Fruit fly (Drosophila melanogaster) whole organism, embryonic: ENCODE measurements around the gene CG12016.

Experiments used
- Aef1 ChIP-seq: fragments of 200-800 bp; sonication (Bioruptor generic); IDR thresholded peaks from 3 replicates; pipeline ENCODE4 v1.3.6; 2022; ENCODE audit warnings: missing biosample characterization, missing genetic modification characterization
- Antp ChIP-seq: fragments of 200-800 bp; sonication (Bioruptor generic); optimal IDR thresholded peaks from 3 replicates; lab custom pipeline; 2016; ENCODE audit warnings: missing biosample characterization, missing genetic modification characterization
- Atf3 ChIP-seq: fragments of 200-800 bp; sonication (Bioruptor generic); optimal IDR thresholded peaks from 3 replicates; lab custom pipeline; 2016; ENCODE audit warnings: missing biosample characterization, missing genetic modification characterization
- Awh ChIP-seq: fragments of 200-800 bp; sonication (Bioruptor generic); IDR thresholded peaks from 2 replicates; pipeline ENCODE4, ENCODE4 v1.3.6; 2022; ENCODE audit warnings: missing biosample characterization, missing genetic modification characterization
- CG14710 ChIP-seq: fragments of 200-800 bp; sonication (Bioruptor generic); optimal IDR thresholded peaks from 3 replicates; lab custom pipeline; 2019; ENCODE audit warnings: missing biosample characterization, mild to moderate bottlenecking, missing genetic modification characterization, moderate library complexity
- CG15011 ChIP-seq: fragments of 200-800 bp; sonication (Bioruptor generic); optimal IDR thresholded peaks from 3 replicates; lab custom pipeline; 2018; ENCODE audit warnings: missing biosample characterization, mild to moderate bottlenecking, missing genetic modification characterization
- CG15479 ChIP-seq: fragments of 200-800 bp; sonication (Bioruptor generic); optimal IDR thresholded peaks from 3 replicates; lab custom pipeline; 2019; ENCODE audit warnings: missing biosample characterization, mild to moderate bottlenecking, missing genetic modification characterization, moderate library complexity
- CG16863 ChIP-seq: fragments of 200-800 bp; sonication (Bioruptor generic); optimal IDR thresholded peaks from 3 replicates; lab custom pipeline; 2016; ENCODE audit warnings: missing biosample characterization, missing genetic modification characterization
- CG4617 ChIP-seq: fragments of 200-800 bp; sonication (Bioruptor generic); optimal IDR thresholded peaks from 3 replicates; lab custom pipeline; 2016; ENCODE audit warnings: missing biosample characterization, missing genetic modification characterization, borderline replicate concordance
- CG6765 ChIP-seq: fragments of 200-800 bp; sonication (Bioruptor generic); optimal IDR thresholded peaks from 3 replicates; lab custom pipeline; 2017; ENCODE audit warnings: missing biosample characterization, mild to moderate bottlenecking, missing genetic modification characterization
- CG7786 ChIP-seq: fragments of 200-800 bp; sonication (Bioruptor generic); optimal IDR thresholded peaks from 2 replicates; lab custom pipeline; 2016; ENCODE audit warnings: missing biosample characterization, missing genetic modification characterization
- CG7839 ChIP-seq: fragments of 200-800 bp; sonication (Bioruptor generic); optimal IDR thresholded peaks from 3 replicates; lab custom pipeline; 2018; ENCODE audit warnings: missing biosample characterization, mild to moderate bottlenecking, missing genetic modification characterization, moderate library complexity
- CG8388 ChIP-seq: fragments of 200-800 bp; sonication (Bioruptor generic); optimal IDR thresholded peaks from 2 replicates; lab custom pipeline; 2019; ENCODE audit warnings: missing biosample characterization, mild to moderate bottlenecking, missing genetic modification characterization, moderate library complexity
- Dbx ChIP-seq: fragments of 200-800 bp; sonication (Bioruptor generic); IDR thresholded peaks from 3 replicates; pipeline ENCODE4 v1.3.6; 2022; ENCODE audit warnings: missing biosample characterization, missing genetic modification characterization
- Dek ChIP-seq: fragments of 200-800 bp; sonication (Bioruptor generic); optimal IDR thresholded peaks from 3 replicates; lab custom pipeline; 2019; ENCODE audit warnings: missing biosample characterization, mild to moderate bottlenecking, missing genetic modification characterization, moderate library complexity
- Dll ChIP-seq: fragments of 200-800 bp; sonication (Bioruptor generic); IDR thresholded peaks from 4 replicates; pipeline ENCODE4 v1.3.6; 2022; ENCODE audit warnings: missing biosample characterization, missing genetic modification characterization; ENCODE audit not compliant: partially characterized antibody
- E2f1 ChIP-seq: fragments of 200-800 bp; sonication (Bioruptor generic); IDR thresholded peaks from 2 replicates; pipeline ENCODE4 v1.3.6; 2022; ENCODE audit warnings: missing biosample characterization, missing genetic modification characterization
- Fer3 ChIP-seq: fragments of 200-800 bp; sonication (Bioruptor generic); optimal IDR thresholded peaks from 2 replicates; lab custom pipeline; 2018; ENCODE audit warnings: missing biosample characterization, mild to moderate bottlenecking, missing genetic modification characterization, moderate library complexity
- H15 ChIP-seq: fragments of 200-800 bp; sonication (Bioruptor generic); IDR thresholded peaks from 3 replicates; pipeline ENCODE4 v1.3.6; 2022; ENCODE audit warnings: missing biosample characterization, missing genetic modification characterization
- Lhr ChIP-seq: fragments of 200-800 bp; sonication (Bioruptor generic); optimal IDR thresholded peaks from 3 replicates; lab custom pipeline; 2017; ENCODE audit warnings: mild to moderate bottlenecking, missing biosample characterization, missing genetic modification reagents, missing genetic modification characterization
- Nf-YA ChIP-seq: fragments of 200-800 bp; sonication (Bioruptor generic); IDR thresholded peaks from 2 replicates; pipeline ENCODE4 v1.3.6; 2022; ENCODE audit warnings: missing biosample characterization, missing genetic modification characterization
- Opbp ChIP-seq: fragments of 200-800 bp; sonication (Bioruptor generic); IDR thresholded peaks from 3 replicates; pipeline ENCODE4 v1.3.6; 2022; ENCODE audit warnings: missing biosample characterization, missing genetic modification characterization; ENCODE audit not compliant: partially characterized antibody
- PHDP ChIP-seq: fragments of 200-800 bp; sonication (Bioruptor generic); optimal IDR thresholded peaks from 3 replicates; lab custom pipeline; 2018; ENCODE audit warnings: missing biosample characterization, mild to moderate bottlenecking, missing genetic modification characterization, moderate library complexity
- Pdp1 ChIP-seq, 2 experiments: fragments of 200-800 bp; sonication (Bioruptor generic); optimal IDR thresholded peaks; 3 replicates each; lab custom pipeline; 2016; ENCODE audit warnings: missing biosample characterization in 2 of 2, missing genetic modification characterization in 2 of 2, mild to moderate bottlenecking in 1 of 2, moderate library complexity in 1 of 2
- TFAM ChIP-seq: fragments of 200-800 bp; sonication (Bioruptor generic); optimal IDR thresholded peaks from 2 replicates; lab custom pipeline; 2017; ENCODE audit warnings: missing biosample characterization, missing genetic modification characterization, inconsistent platforms
- Usf ChIP-seq: fragments of 200-800 bp; sonication (Bioruptor generic); optimal IDR thresholded peaks from 2 replicates; lab custom pipeline; 2017; ENCODE audit warnings: missing genotype, missing biosample characterization, missing genetic modification characterization
- bbx ChIP-seq: fragments of 200-800 bp; sonication (Bioruptor generic); IDR thresholded peaks from 2 replicates; pipeline ENCODE4 v1.3.6; 2022; ENCODE audit warnings: missing biosample characterization, missing genetic modification characterization; ENCODE audit not compliant: partially characterized antibody
- bsh ChIP-seq, 2 experiments: fragments of 200-800 bp; sonication (Bioruptor generic); optimal IDR thresholded peaks; 2 replicates each; lab custom pipeline; 2017 to 2018; ENCODE audit warnings: mild to moderate bottlenecking in 2 of 2, missing biosample characterization in 2 of 2, missing genetic modification characterization in 2 of 2, moderate library complexity in 1 of 2
- chif ChIP-seq, 2 experiments: fragments of 200-800 bp; sonication (Bioruptor generic); optimal IDR thresholded peaks; 3 replicates each; lab custom pipeline; 2016; ENCODE audit warnings: missing biosample characterization in 2 of 2, missing genetic modification characterization in 2 of 2
- croc ChIP-seq: fragments of 200-800 bp; sonication (Bioruptor generic); conservative IDR thresholded peaks from 3 replicates; pipeline ENCODE4 v1.3.6; 2022; ENCODE audit warnings: missing biosample characterization, missing genetic modification characterization
- cwo ChIP-seq: fragments of 200-800 bp; sonication (Bioruptor generic); optimal IDR thresholded peaks from 3 replicates; lab custom pipeline; 2017; ENCODE audit warnings: missing biosample characterization, missing genetic modification characterization, mild to moderate bottlenecking, moderate library complexity, missing genetic modification reagents
- danr ChIP-seq: fragments of 200-800 bp; sonication (Bioruptor generic); IDR thresholded peaks from 2 replicates; pipeline ENCODE4 v1.3.6; 2022; ENCODE audit warnings: missing biosample characterization, missing genetic modification characterization
- dmrt11E ChIP-seq: fragments of 200-800 bp; sonication (Bioruptor generic); optimal IDR thresholded peaks from 3 replicates; lab custom pipeline; 2018; ENCODE audit warnings: missing biosample characterization, mild to moderate bottlenecking, missing genetic modification characterization, moderate library complexity
- ems ChIP-seq: fragments of 200-800 bp; sonication (Bioruptor generic); optimal IDR thresholded peaks from 3 replicates; lab custom pipeline; 2016; ENCODE audit warnings: missing biosample characterization, missing genetic modification characterization
- eve ChIP-seq, 2 experiments: fragments of >200 bp; optimal IDR thresholded peaks; 2 replicates each; lab custom pipeline; 2017; ENCODE audit warnings: missing biosample characterization in 2 of 2, missing genetic modification characterization in 2 of 2
- hbn ChIP-seq: fragments of 200-800 bp; sonication (Bioruptor generic); IDR thresholded peaks from 2 replicates; pipeline ENCODE4 v1.3.6; 2022; ENCODE audit warnings: missing biosample characterization, missing genetic modification characterization; ENCODE audit not compliant: partially characterized antibody
- klu ChIP-seq: fragments of 200-800 bp; sonication (Bioruptor generic); IDR thresholded peaks from 2 replicates; pipeline ENCODE4 v1.3.6; 2022; ENCODE audit warnings: missing biosample characterization, missing genetic modification characterization
- maf-S ChIP-seq: fragments of 200-800 bp; sonication (Bioruptor generic); optimal IDR thresholded peaks from 2 replicates; lab custom pipeline; 2016; ENCODE audit warnings: missing biosample characterization, missing genetic modification characterization
- nerfin-2 ChIP-seq: fragments of 200-800 bp; sonication (Bioruptor generic); IDR thresholded peaks from 2 replicates; pipeline ENCODE4 v1.3.6; 2022; ENCODE audit warnings: missing biosample characterization, missing genetic modification characterization; ENCODE audit not compliant: partially characterized antibody
- nmo ChIP-seq: fragments of 200-800 bp; sonication (Bioruptor generic); optimal IDR thresholded peaks from 2 replicates; lab custom pipeline; 2018; ENCODE audit warnings: missing biosample characterization, mild to moderate bottlenecking, missing genetic modification characterization, moderate library complexity
- pzg ChIP-seq: fragments of 200-800 bp; sonication (Bioruptor generic); optimal IDR thresholded peaks from 3 replicates; lab custom pipeline; 2018; ENCODE audit warnings: missing biosample characterization, mild to moderate bottlenecking, missing genetic modification characterization, moderate library complexity
- sens ChIP-seq: fragments of 200-800 bp; sonication (Bioruptor generic); peaks from one replicate; lab custom pipeline; 2016; ENCODE audit warnings: missing biosample characterization, missing genetic modification characterization
- sisA ChIP-seq: fragments of 200-800 bp; sonication (Bioruptor generic); IDR thresholded peaks from 2 replicates; pipeline ENCODE4 v1.3.6; 2022; ENCODE audit warnings: missing biosample characterization, missing genetic modification characterization
- unc-4 ChIP-seq: fragments of 200-800 bp; sonication (Bioruptor generic); IDR thresholded peaks from 2 replicates; pipeline ENCODE4 v1.3.6; 2022; ENCODE audit warnings: missing biosample characterization, missing genetic modification characterization; ENCODE audit not compliant: partially characterized antibody
- wor ChIP-seq: fragments of 200-800 bp; sonication (Bioruptor generic); IDR thresholded peaks from 2 replicates; pipeline ENCODE4 v1.3.6; 2022; ENCODE audit warnings: missing biosample characterization, missing genetic modification characterization
- zen2 ChIP-seq: fragments of 200-800 bp; sonication (Bioruptor generic); IDR thresholded peaks from 3 replicates; pipeline ENCODE4 v1.3.6; 2022; ENCODE audit warnings: missing biosample characterization, missing genetic modification characterization; ENCODE audit not compliant: partially characterized antibody
- zfh2 ChIP-seq: fragments of 200-800 bp; sonication (Bioruptor generic); optimal IDR thresholded peaks from 2 replicates; lab custom pipeline; 2016; ENCODE audit warnings: missing biosample characterization, missing genetic modification characterization

Gene CG12016

DNA sequence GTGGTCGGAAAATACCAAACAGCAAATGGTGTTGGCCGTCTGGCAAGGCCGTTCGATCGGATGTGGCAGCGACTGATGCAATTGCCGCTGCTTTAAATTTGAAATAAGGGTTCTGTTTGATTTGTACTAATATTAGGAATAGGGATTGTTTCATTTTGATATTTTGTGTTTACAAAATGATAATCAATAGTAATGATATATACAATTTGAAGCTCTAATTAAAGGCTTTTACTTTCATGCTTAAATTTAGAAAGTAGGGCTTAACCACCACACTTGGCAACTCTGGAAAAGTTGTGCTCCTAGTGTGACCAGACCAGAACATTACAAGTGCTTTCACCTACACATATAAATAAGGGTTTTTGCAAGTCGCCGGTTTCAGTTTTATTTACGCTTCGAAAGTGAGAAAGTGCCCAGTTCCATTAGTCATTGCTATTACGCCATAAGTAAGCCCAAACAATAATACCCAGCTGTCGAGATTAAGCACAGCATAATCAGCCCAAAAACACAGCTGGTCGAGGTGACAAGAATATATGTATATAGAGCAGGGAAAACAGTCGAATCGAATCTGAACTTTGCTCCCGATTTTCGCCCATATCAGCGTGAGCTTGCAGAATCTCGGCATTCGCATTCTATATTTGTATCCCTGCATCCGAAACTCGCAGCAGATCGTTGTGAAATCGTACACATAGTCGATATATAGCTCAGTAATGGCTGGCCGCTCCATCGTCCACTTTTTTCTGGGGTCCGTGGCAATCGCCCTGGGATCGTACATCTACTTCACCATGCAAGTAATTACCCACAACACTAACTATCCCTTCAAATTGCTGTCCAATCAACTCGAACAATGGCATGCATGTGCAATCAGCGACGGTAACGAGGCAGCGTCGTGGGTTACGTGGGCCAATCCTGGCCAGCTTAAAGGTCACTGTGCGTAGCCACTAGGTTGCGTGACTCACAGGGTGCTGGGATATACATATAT, 6.9 kb downstream of the CG12016 start, which contains the start of gene Gtpx:
Gene Gtpx (plus strand): TSS at position 341 of the 979 bp plus-strand sequence.
- no peak for TF ChIP-seq eve (GFP tag; optimal IDR thresholded peaks at IDR 0.05; lab: Kevin White, UChicago)
- TF ChIP-seq Fer3 (tag; lab: Kevin White, UChicago): peak; percentile 2
- peak; percentile 83 for TF ChIP-seq Lhr (GFP tag; lab: Kevin White, UChicago)
- peak; percentile 34 for TF ChIP-seq ems (GFP tag; lab: Kevin White, UChicago)
- no peak for TF ChIP-seq zen2 (GFP tag; lab: Robert Waterston, UW)
- TF ChIP-seq bsh (GFP tag; optimal IDR thresholded peaks at IDR 0.05; lab: Kevin White, UChicago): peak; percentile 25 to 57
- no peak for TF ChIP-seq unc-4 (GFP tag; lab: Robert Waterston, UW)
- TF ChIP-seq klu (GFP tag; lab: Robert Waterston, UW): no peak
- TF ChIP-seq Dbx (GFP tag; lab: Robert Waterston, UW): no peak
- peak; percentile 60 for TF ChIP-seq zfh2 (GFP tag; lab: Kevin White, UChicago)
- peak; percentile 83 for TF ChIP-seq pzg
- TF ChIP-seq Dek: peak; percentile 37
- no peak for TF ChIP-seq hbn
- TF ChIP-seq Antp (GFP tag; lab: Kevin White, UChicago): peak; percentile 27
- no peak for TF ChIP-seq bbx (GFP tag; lab: Robert Waterston, UW)
- no peak for TF ChIP-seq cwo (GFP tag; lab: Kevin White, UChicago)
- TF ChIP-seq wor: no peak
- TF ChIP-seq Usf (GFP tag; lab: Kevin White, UChicago): no peak
- no peak for TF ChIP-seq Nf-YA
- TF ChIP-seq CG16863 (GFP tag; lab: Kevin White, UChicago): no peak
- TF ChIP-seq Aef1: no peak
- no peak for TF ChIP-seq Opbp
- no peak for TF ChIP-seq CG15011 (GFP tag; lab: Kevin White, UChicago)
- TF ChIP-seq nmo (GFP tag; lab: Kevin White, UChicago): peak; percentile 76
- no peak for TF ChIP-seq CG15479 (GFP tag; lab: Kevin White, UChicago)
- peak; percentile 10 for TF ChIP-seq CG4617
- peak; percentile 41 for TF ChIP-seq PHDP (tag; lab: Kevin White, UChicago)
- TF ChIP-seq danr (GFP tag; lab: Robert Waterston, UW): no peak
- TF ChIP-seq CG8388 (GFP tag; lab: Kevin White, UChicago): peak; percentile 19
- peak in 1 of 2 experiments; percentile 37 for TF ChIP-seq chif (GFP tag; optimal IDR thresholded peaks at IDR 0.05; lab: Kevin White, UChicago)
- TF ChIP-seq Awh (GFP tag; lab: Robert Waterston, UW): no peak
- no peak for TF ChIP-seq sisA (GFP tag; lab: Robert Waterston, UW)
- TF ChIP-seq Pdp1 (GFP tag; optimal IDR thresholded peaks at IDR 0.05; lab: Kevin White, UChicago): peak; percentile 55 to 81
- TF ChIP-seq CG6765 (GFP tag; lab: Kevin White, UChicago): no peak
- TF ChIP-seq CG7839: no peak
- no peak for TF ChIP-seq nerfin-2
- TF ChIP-seq sens (GFP tag; lab: Kevin White, UChicago): peak; percentile 91
- TF ChIP-seq H15 (GFP tag; lab: Robert Waterston, UW): no peak
- TF ChIP-seq TFAM (GFP tag; lab: Kevin White, UChicago): no peak
- peak; percentile 8 for TF ChIP-seq dmrt11E (tag; lab: Kevin White, UChicago)
- peak; percentile 51; the same call in 2 of the 4 replicates for TF ChIP-seq Dll (GFP tag; lab: Robert Waterston, UW)
- TF ChIP-seq croc (GFP tag; lab: Robert Waterston, UW): no peak
- peak; percentile 21 for TF ChIP-seq CG7786 (GFP tag; lab: Kevin White, UChicago)
- peak; percentile 65 for TF ChIP-seq CG14710 (tag; lab: Kevin White, UChicago)
- peak; percentile 12 for TF ChIP-seq Atf3
- TF ChIP-seq maf-S (GFP tag; lab: Kevin White, UChicago): peak; percentile 44
- no peak for TF ChIP-seq E2f1 (GFP tag; lab: Robert Waterston, UW)
